Fruit fly (Drosophila melanogaster) whole organism, embryonic: Measurements from ENCODE around the gene RpL35.

ENCODE experiments used
- Aef1 ChIP-seq: fragments of 200-800 bp; sonication (Bioruptor generic); IDR thresholded peaks from 3 replicates; pipeline ENCODE4 v1.3.6; 2022; ENCODE audit warnings: missing biosample characterization, missing genetic modification characterization
- CG1024 ChIP-seq: fragments of 200-800 bp; sonication (Bioruptor generic); IDR thresholded peaks from 2 replicates; pipeline ENCODE4 v1.3.6; 2022; ENCODE audit warnings: missing biosample characterization, missing genetic modification characterization
- CG10267 ChIP-seq: fragments of 200-800 bp; sonication (Bioruptor generic); optimal IDR thresholded peaks from 2 replicates; lab custom pipeline; 2018; ENCODE audit warnings: missing biosample characterization, mild to moderate bottlenecking, missing genetic modification characterization, moderate library complexity
- CG11696 ChIP-seq: fragments of 200-800 bp; sonication (Bioruptor generic); IDR thresholded peaks from 2 replicates; pipeline ENCODE4 v1.3.6; 2022; ENCODE audit warnings: missing biosample characterization, missing genetic modification characterization
- CG12104 ChIP-seq: fragments of 200-800 bp; sonication (Bioruptor generic); optimal IDR thresholded peaks from 3 replicates; lab custom pipeline; 2016; ENCODE audit warnings: missing biosample characterization, missing genetic modification characterization
- CG12155 ChIP-seq: fragments of 200-800 bp; sonication (Bioruptor generic); optimal IDR thresholded peaks from 3 replicates; lab custom pipeline; 2016; ENCODE audit warnings: missing biosample characterization, missing genetic modification characterization
- CG12219 ChIP-seq: fragments of 200-800 bp; sonication (Bioruptor generic); optimal IDR thresholded peaks from 3 replicates; lab custom pipeline; 2018; ENCODE audit warnings: missing biosample characterization, mild to moderate bottlenecking, missing genetic modification characterization
- CG14050 ChIP-seq: fragments of 200-800 bp; sonication (Bioruptor generic); IDR thresholded peaks from 3 replicates; pipeline ENCODE4 v1.3.6; 2022; ENCODE audit warnings: missing biosample characterization, missing genetic modification characterization
- CG16815 ChIP-seq: fragments of 200-800 bp; sonication (Bioruptor generic); optimal IDR thresholded peaks from 3 replicates; lab custom pipeline; 2017; ENCODE audit warnings: missing biosample characterization, mild to moderate bottlenecking, missing genetic modification characterization
- CG2129 ChIP-seq: fragments of 200-800 bp; sonication (Bioruptor generic); IDR thresholded peaks from 2 replicates; pipeline ENCODE4 v1.3.6; 2022; ENCODE audit warnings: missing biosample characterization, missing genetic modification characterization; ENCODE audit not compliant: partially characterized antibody
- CG2712 ChIP-seq: fragments of 200-800 bp; optimal IDR thresholded peaks from 3 replicates; lab custom pipeline; 2019; ENCODE audit warnings: missing biosample characterization, mild to moderate bottlenecking, missing genetic modification characterization, moderate library complexity
- CG4617 ChIP-seq: fragments of 200-800 bp; sonication (Bioruptor generic); optimal IDR thresholded peaks from 3 replicates; lab custom pipeline; 2016; ENCODE audit warnings: missing biosample characterization, missing genetic modification characterization, borderline replicate concordance
- CG6254 ChIP-seq: fragments of 200-800 bp; sonication (Bioruptor generic); optimal IDR thresholded peaks from 3 replicates; lab custom pipeline; 2017; ENCODE audit warnings: mild to moderate bottlenecking, missing biosample characterization, missing genetic modification reagents, missing genetic modification characterization
- CG6654 ChIP-seq: fragments of 200-800 bp; sonication (Bioruptor generic); optimal IDR thresholded peaks from 2 replicates; lab custom pipeline; 2017; ENCODE audit warnings: missing biosample characterization, mild to moderate bottlenecking, missing genetic modification characterization
- CG8290 ChIP-seq, 3 experiments: fragments of 200-800 bp; sonication (Bioruptor generic); optimal IDR thresholded peaks; 2 replicates each; lab custom pipeline; 2016 to 2019; ENCODE audit warnings: missing biosample characterization in 3 of 3, missing genetic modification characterization in 3 of 3, mild to moderate bottlenecking in 2 of 3, moderate library complexity in 1 of 3
- Drgx ChIP-seq: fragments of 200-800 bp; sonication (Bioruptor generic); IDR thresholded peaks from 2 replicates; pipeline ENCODE4 v1.3.6; 2022; ENCODE audit warnings: missing biosample characterization, missing genetic modification characterization
- E2f1 ChIP-seq: fragments of 200-800 bp; sonication (Bioruptor generic); IDR thresholded peaks from 2 replicates; pipeline ENCODE4 v1.3.6; 2022; ENCODE audit warnings: missing biosample characterization, missing genetic modification characterization
- Hey ChIP-seq: fragments of 200-800 bp; sonication (Bioruptor generic); optimal IDR thresholded peaks from 3 replicates; lab custom pipeline; 2018; ENCODE audit warnings: missing biosample characterization, mild to moderate bottlenecking, missing genetic modification characterization
- Mrtf ChIP-seq: fragments of 200-800 bp; sonication (Bioruptor generic); IDR thresholded peaks from 3 replicates; pipeline ENCODE4 v1.3.6; 2022; ENCODE audit warnings: missing biosample characterization, missing genetic modification characterization
- Myb ChIP-seq: fragments of 200-800 bp; sonication (Bioruptor generic); optimal IDR thresholded peaks from 2 replicates; lab custom pipeline; 2016; ENCODE audit warnings: missing biosample characterization, missing genetic modification characterization
- NC2α ChIP-seq: fragments of 200-800 bp; sonication (Bioruptor generic); optimal IDR thresholded peaks from 2 replicates; lab custom pipeline; 2016; ENCODE audit warnings: missing biosample characterization, missing genetic modification characterization
- Neu2 ChIP-seq: fragments of 200-800 bp; sonication (Bioruptor generic); optimal IDR thresholded peaks from 3 replicates; lab custom pipeline; 2016; ENCODE audit warnings: missing biosample characterization, missing genetic modification characterization, borderline replicate concordance
- Scr ChIP-seq: fragments of 200-800 bp; sonication (Bioruptor generic); IDR thresholded peaks from 2 replicates; pipeline ENCODE4 v1.3.6; 2022; ENCODE audit warnings: missing biosample characterization, missing genetic modification characterization; ENCODE audit not compliant: partially characterized antibody
- al ChIP-seq: fragments of 200-800 bp; sonication (Bioruptor generic); IDR thresholded peaks from 2 replicates; pipeline ENCODE4 v1.3.6; 2022; ENCODE audit warnings: missing biosample characterization, missing genetic modification characterization
- ase ChIP-seq: fragments of 200-800 bp; sonication (Bioruptor generic); IDR thresholded peaks from 3 replicates; pipeline ENCODE4 v1.3.6; 2022; ENCODE audit warnings: missing biosample characterization, missing genetic modification characterization
- az2 ChIP-seq: fragments of 200-800 bp; sonication (Bioruptor generic); optimal IDR thresholded peaks from 3 replicates; lab custom pipeline; 2016; ENCODE audit warnings: missing biosample characterization, missing genetic modification characterization
- br ChIP-seq: fragments of >200 bp; optimal IDR thresholded peaks from 2 replicates; lab custom pipeline; 2017
- cad ChIP-seq: fragments of >200 bp; optimal IDR thresholded peaks from 2 replicates; lab custom pipeline; 2017; ENCODE audit warnings: missing biosample characterization, missing genetic modification characterization
- chinmo ChIP-seq: fragments of 200-800 bp; sonication (Bioruptor generic); IDR thresholded peaks from 4 replicates; pipeline ENCODE4 v1.3.6; 2022; ENCODE audit warnings: missing biosample characterization, missing genetic modification characterization; ENCODE audit not compliant: partially characterized antibody
- ci ChIP-seq: fragments of 200-800 bp; sonication (Bioruptor generic); IDR thresholded peaks from 3 replicates; pipeline ENCODE4 v1.3.6; 2022; ENCODE audit warnings: missing biosample characterization, missing genetic modification characterization
- dm ChIP-seq: fragments of 200-800 bp; sonication (Bioruptor generic); optimal IDR thresholded peaks from 3 replicates; lab custom pipeline; 2016; ENCODE audit warnings: missing biosample characterization, missing genetic modification characterization
- dpn ChIP-seq, 2 experiments: fragments of 200-800 bp; sonication (Bioruptor generic); optimal IDR thresholded peaks; 3 replicates each; lab custom pipeline; 2016; ENCODE audit warnings: missing biosample characterization in 2 of 2, missing genetic modification characterization in 2 of 2
- exex ChIP-seq: fragments of 200-800 bp; sonication (Bioruptor generic); optimal IDR thresholded peaks from 4 replicates; lab custom pipeline; 2018; ENCODE audit warnings: missing biosample characterization, mild to moderate bottlenecking, missing genetic modification characterization, moderate library complexity
- fd96Cb ChIP-seq: fragments of 200-800 bp; sonication (Bioruptor generic); optimal IDR thresholded peaks from 2 replicates; lab custom pipeline; 2018; ENCODE audit warnings: missing biosample characterization, mild to moderate bottlenecking, missing genetic modification characterization, moderate library complexity
- gcm ChIP-seq: fragments of 200-800 bp; sonication (Bioruptor generic); optimal IDR thresholded peaks from 2 replicates; lab custom pipeline; 2019; ENCODE audit warnings: missing biosample characterization, mild to moderate bottlenecking, missing genetic modification characterization, moderate library complexity
- gt ChIP-seq: fragments of 200-800 bp; sonication (Bioruptor generic); IDR thresholded peaks from 2 replicates; pipeline ENCODE4 v1.3.6; 2022; ENCODE audit warnings: missing biosample characterization, missing genetic modification characterization
- lmd ChIP-seq: fragments of 200-800 bp; sonication (Bioruptor generic); IDR thresholded peaks from 2 replicates; pipeline ENCODE4 v1.3.6; 2022; ENCODE audit warnings: missing biosample characterization, missing genetic modification characterization
- otp ChIP-seq: fragments of 200-800 bp; sonication (Bioruptor generic); IDR thresholded peaks from 3 replicates; pipeline ENCODE4, ENCODE4 v1.3.6; 2022; ENCODE audit warnings: missing biosample characterization, missing genetic modification characterization
- p53 ChIP-seq: fragments of 200-800 bp; sonication (Bioruptor generic); optimal IDR thresholded peaks from 2 replicates; lab custom pipeline; 2016; ENCODE audit warnings: missing biosample characterization, missing genetic modification characterization
- pfk ChIP-seq: fragments of 200-800 bp; sonication (Bioruptor generic); optimal IDR thresholded peaks from 2 replicates; lab custom pipeline; 2018; ENCODE audit warnings: missing biosample characterization, mild to moderate bottlenecking, missing genetic modification characterization, moderate library complexity
- pita ChIP-seq: fragments of 200-800 bp; sonication (Bioruptor generic); optimal IDR thresholded peaks from 2 replicates; lab custom pipeline; 2017; ENCODE audit warnings: missing biosample characterization, mild to moderate bottlenecking, missing genetic modification characterization
- sc ChIP-seq, 3 experiments: fragments of >200 bp in 2 of 3; fragments of 200-800 bp in 1 of 3; sonication (Bioruptor generic) in 1 of 3; optimal IDR thresholded peaks; 2 replicates in 2 of 3; 3 replicates in 1 of 3; lab custom pipeline; 2017; ENCODE audit warnings: mild to moderate bottlenecking in 1 of 3, missing biosample characterization in 1 of 3, missing genetic modification characterization in 1 of 3, missing genetic modification reagents in 1 of 3
- sens ChIP-seq: fragments of 200-800 bp; sonication (Bioruptor generic); peaks from one replicate; lab custom pipeline; 2016; ENCODE audit warnings: missing biosample characterization, missing genetic modification characterization
- slou ChIP-seq: fragments of 200-800 bp; sonication (Bioruptor generic); optimal IDR thresholded peaks from 3 replicates; lab custom pipeline; 2016; ENCODE audit warnings: missing biosample characterization, missing genetic modification characterization
- sna ChIP-seq: fragments of 200-800 bp; sonication (Bioruptor generic); IDR thresholded peaks from 2 replicates; pipeline ENCODE4 v1.3.6; 2022; ENCODE audit warnings: missing biosample characterization, missing genetic modification characterization; ENCODE audit not compliant: partially characterized antibody
- so ChIP-seq: fragments of 200-800 bp; sonication (Bioruptor generic); IDR thresholded peaks from 3 replicates; pipeline ENCODE4 v1.3.6; 2022; ENCODE audit warnings: missing biosample characterization, missing genetic modification characterization
- sr ChIP-seq: fragments of 200-800 bp; sonication (Bioruptor generic); IDR thresholded peaks from 3 replicates; pipeline ENCODE4 v1.3.6; 2022; ENCODE audit warnings: missing biosample characterization, missing genetic modification characterization
- twi ChIP-seq: fragments of 200-800 bp; optimal IDR thresholded peaks from 2 replicates; lab custom pipeline; 2019; ENCODE audit warnings: missing biosample characterization, mild to moderate bottlenecking, missing genetic modification characterization, moderate library complexity
- unc-4 ChIP-seq: fragments of 200-800 bp; sonication (Bioruptor generic); IDR thresholded peaks from 2 replicates; pipeline ENCODE4 v1.3.6; 2022; ENCODE audit warnings: missing biosample characterization, missing genetic modification characterization; ENCODE audit not compliant: partially characterized antibody

The RpL35 gene

dm6 chrX:5672243-5673051 lies at the start of gene RpL35 (continued):
- TF ChIP-seq so (GFP tag; lab: Robert Waterston, UW) (no peak), chinmo (GFP tag; lab: Robert Waterston, UW) (no peak), CG2129 (GFP tag; lab: Robert Waterston, UW) (no peak), cad (GFP tag; lab: Kevin White, UChicago) (no peak), Drgx (GFP tag; lab: Robert Waterston, UW) (no peak), al (GFP tag; lab: Robert Waterston, UW) (peak; percentile 31; the same call in 1 of the 2 replicates), pfk (GFP tag; lab: Kevin White, UChicago) (peak; percentile 51), CG10267 (tag; lab: Kevin White, UChicago) (peak; percentile 42), sna (GFP tag; lab: Robert Waterston, UW) (0 out of 2 replicates have a peak, but pooled peaks have one; percentile 43), fd96Cb (tag; lab: Kevin White, UChicago) (no peak), br (lab: Kevin White, UChicago) (no peak), lmd (GFP tag; lab: Robert Waterston, UW) (no peak), Hey (tag; lab: Kevin White, UChicago) (no peak), unc-4 (GFP tag; lab: Robert Waterston, UW) (0 out of 2 replicates have a peak, but pooled peaks have one; percentile 47), CG4617 (peak; percentile 60), sens (GFP tag; lab: Kevin White, UChicago) (peak; percentile 81), CG6254 (GFP tag; lab: Kevin White, UChicago) (peak; percentile 35), CG12155 (GFP tag; lab: Kevin White, UChicago) (no peak), Mrtf (no peak), ase (GFP tag; lab: Robert Waterston, UW) (no peak), gcm (peak; percentile 29), CG2712 (tag; lab: Kevin White, UChicago) (peak; percentile 27), p53 (GFP tag; lab: Kevin White, UChicago) (no peak), az2 (GFP tag; lab: Kevin White, UChicago) (no peak), exex (tag; lab: Kevin White, UChicago) (no peak), Aef1 (no peak), pita (no peak), CG12219 (GFP tag; lab: Kevin White, UChicago) (peak; percentile 52), twi (no peak), sr (GFP tag; lab: Robert Waterston, UW) (no peak), slou (no peak), otp (GFP tag; lab: Robert Waterston, UW) (0 out of 3 replicates have a peak, but pooled peaks have one; percentile 7), Myb (GFP tag; lab: Kevin White, UChicago) (peak; percentile 35), dm (GFP tag; lab: Kevin White, UChicago) (peak; percentile 96), sc (optimal IDR thresholded peaks at IDR 0.05; lab: Kevin White, UChicago) (no peak), sc (GFP tag; optimal IDR thresholded peaks at IDR 0.05; lab: Kevin White, UChicago) (no peak), CG16815 (no peak), CG14050 (GFP tag; lab: Robert Waterston, UW) (no peak), gt (GFP tag; lab: Robert Waterston, UW) (no peak), dpn (GFP tag; optimal IDR thresholded peaks at IDR 0.05; lab: Kevin White, UChicago) (peak in 1 of 2 experiments; percentile 25), Scr (GFP tag; lab: Robert Waterston, UW) (peak; percentile 52), CG6654 (GFP tag; lab: Kevin White, UChicago) (no peak), NC2α (GFP tag; lab: Kevin White, UChicago) (no peak), E2f1 (GFP tag; lab: Robert Waterston, UW) (0 out of 2 replicates have a peak, but pooled peaks have one; percentile 22), CG12104 (GFP tag; lab: Kevin White, UChicago) (no peak), Neu2 (GFP tag; lab: Kevin White, UChicago) (no peak), CG1024 (no peak), CG8290 (GFP tag; optimal IDR thresholded peaks at IDR 0.05; lab: Kevin White, UChicago) (no peak), CG8290 (tag; optimal IDR thresholded peaks at IDR 0.05; lab: Kevin White, UChicago) (peak in 1 of 2 experiments; percentile 41), ci (GFP tag; lab: Robert Waterston, UW) (0 out of 3 replicates have a peak, but pooled peaks have one; percentile 50), CG11696 (GFP tag; lab: Robert Waterston, UW) (no peak)
